Worm (Caenorhabditis elegans) whole organism, L1 larva: ENCODE data around the gene cut-3.

ENCODE experiments used
- ama-1 ChIP-seq: fragments of 150-350 bp; optimal IDR thresholded peaks from 2 replicates; lab custom pipeline; 2014
- ceh-82 ChIP-seq, 3 experiments: fragments of 150-350 bp in 1 of 3; sonication (generic microtip) in 2 of 3; optimal IDR thresholded peaks; 2 replicates each; lab custom pipeline; 2014 to 2017; ENCODE audit warnings: missing biosample characterization in 3 of 3, missing genetic modification characterization in 3 of 3
- ces-1 ChIP-seq: fragments of 150-350 bp; optimal IDR thresholded peaks from 2 replicates; lab custom pipeline; 2014; ENCODE audit warnings: missing biosample characterization, missing genetic modification reagents, missing genetic modification characterization
- efl-3 ChIP-seq: fragments of 200-800 bp; sonication (Bioruptor generic); optimal IDR thresholded peaks from 2 replicates; lab custom pipeline; 2018; ENCODE audit warnings: mild to moderate bottlenecking, missing genetic modification characterization, missing compliant biosample characterization
- fkh-10 ChIP-seq: sonication (generic microtip); optimal IDR thresholded peaks from 2 replicates; lab custom pipeline; 2017; ENCODE audit warnings: missing biosample characterization, missing genetic modification reagents, missing genetic modification characterization
- fkh-4 ChIP-seq: sonication (generic microtip); optimal IDR thresholded peaks from 2 replicates; lab custom pipeline; 2016; ENCODE audit warnings: missing compliant biosample characterization, missing genetic modification characterization, borderline replicate concordance
- fos-1 ChIP-seq: fragments of 150-350 bp; optimal IDR thresholded peaks from 2 replicates; lab custom pipeline; 2014; ENCODE audit warnings: missing biosample characterization, missing genetic modification characterization
- lin-15B ChIP-seq: fragments of 150-350 bp; sonication (generic microtip); optimal IDR thresholded peaks from 3 replicates; lab custom pipeline; 2014; ENCODE audit warnings: missing biosample characterization, missing genetic modification characterization
- lsy-2 ChIP-seq, 2 experiments: fragments of 150-350 bp; optimal IDR thresholded peaks; 2 replicates each; lab custom pipeline; 2014; ENCODE audit warnings: missing biosample characterization in 2 of 2, missing genetic modification characterization in 2 of 2
- nhr-11 ChIP-seq: fragments of 150-350 bp; optimal IDR thresholded peaks from 2 replicates; lab custom pipeline; 2014; ENCODE audit warnings: missing biosample characterization, missing genetic modification characterization
- nhr-28 ChIP-seq: fragments of 150-350 bp; optimal IDR thresholded peaks from 2 replicates; lab custom pipeline; 2014; ENCODE audit warnings: missing biosample characterization, missing genetic modification characterization
- pax-3 ChIP-seq: fragments of 200-800 bp; sonication (Bioruptor generic); optimal IDR thresholded peaks from 2 replicates; lab custom pipeline; 2018; ENCODE audit warnings: mild to moderate bottlenecking, missing genetic modification characterization, moderate library complexity, missing compliant biosample characterization

DNA sequence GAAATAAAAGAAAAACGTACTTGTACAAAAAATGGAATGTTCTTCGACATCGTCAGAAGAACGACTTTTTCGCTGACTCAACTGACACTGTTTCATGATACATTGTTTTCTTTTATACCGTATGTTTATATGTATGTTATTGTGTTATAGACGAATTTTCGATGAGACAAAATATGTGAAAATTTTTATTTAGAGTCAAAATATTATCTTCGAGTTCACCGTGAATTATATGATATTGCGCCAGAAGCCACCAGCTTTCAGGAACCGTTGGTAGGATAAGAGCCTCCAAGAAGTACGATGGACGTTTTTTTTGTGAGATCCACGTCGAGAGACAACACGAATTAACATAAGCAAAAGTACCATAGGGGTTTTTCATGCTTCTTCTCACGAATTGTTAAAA is 9.5 kb upstream of the cut-3 start, which contains the start of gene F22B5.6:
- TF ChIP-seq ama-1 (lab: Kevin White, UChicago) (no peak), ceh-82 (tag; optimal IDR thresholded peaks at IDR 0.05; lab: Kevin White, UChicago) (no peak), nhr-11 (no peak), ces-1 (GFP tag; lab: Kevin White, UChicago) (no peak), pax-3 (tag; lab: Kevin White, UChicago) (no peak), efl-3 (no peak), lsy-2 (tag; optimal IDR thresholded peaks at IDR 0.05; lab: Kevin White, UChicago) (no peak), fos-1 (tag; lab: Kevin White, UChicago) (no peak), nhr-28 (tag; lab: Kevin White, UChicago) (no peak), lin-15B (tag; lab: Kevin White, UChicago) (no peak), fkh-10 (GFP tag; lab: Kevin White, UChicago) (no peak), fkh-4 (tag; lab: Kevin White, UChicago) (no peak)
